Worm (Caenorhabditis elegans) whole organism, L1 larva: ENCODE data around the gene F32D8.13.
A peak's percentile ranks its signal among the peaks of the same experiment; 100 is the strongest.

Experiments used
- C16A3.4 ChIP-seq: fragments of 150-350 bp; optimal IDR thresholded peaks from 2 replicates; lab custom pipeline; 2014; ENCODE audit warnings: missing biosample characterization, missing genetic modification characterization
- C34B4.2 ChIP-seq: sonication (generic microtip); optimal IDR thresholded peaks from 2 replicates; lab custom pipeline; 2017; ENCODE audit warnings: mild to moderate bottlenecking, missing genetic modification characterization, missing compliant biosample characterization
- alr-1 ChIP-seq: fragments of 200-800 bp; sonication (Bioruptor generic); optimal IDR thresholded peaks from 2 replicates; lab custom pipeline; 2018; ENCODE audit warnings: borderline replicate concordance, mild to moderate bottlenecking, missing genetic modification characterization, missing compliant biosample characterization
- aly-2 ChIP-seq: fragments of 150-350 bp; optimal IDR thresholded peaks from 2 replicates; lab custom pipeline; 2014; ENCODE audit warnings: missing biosample characterization, missing genetic modification characterization
- ama-1 ChIP-seq: fragments of 150-350 bp; optimal IDR thresholded peaks from 2 replicates; lab custom pipeline; 2014
- ceh-63 ChIP-seq: fragments of 200-800 bp; sonication (Bioruptor generic); optimal IDR thresholded peaks from 2 replicates; lab custom pipeline; 2018; ENCODE audit warnings: mild to moderate bottlenecking, missing genetic modification characterization, missing compliant biosample characterization
- ceh-8 ChIP-seq: fragments of 200-800 bp; sonication (Bioruptor generic); optimal IDR thresholded peaks from 2 replicates; lab custom pipeline; 2018; ENCODE audit warnings: mild to moderate bottlenecking, missing genetic modification characterization, moderate library complexity, missing compliant biosample characterization
- ceh-88 ChIP-seq: fragments of 200-800 bp; sonication (Bioruptor generic); IDR thresholded peaks from 2 replicates; pipeline ENCODE4 v1.3.6; 2022; ENCODE audit warnings: missing genetic modification characterization, missing compliant biosample characterization
- dsc-1 ChIP-seq: sonication (generic microtip); optimal IDR thresholded peaks from 2 replicates; lab custom pipeline; 2016; ENCODE audit warnings: mild to moderate bottlenecking, missing genetic modification characterization, missing compliant biosample characterization
- efl-1 ChIP-seq, 4 experiments: fragments of 150-350 bp; optimal IDR thresholded peaks in 3 of 4; peaks in 1 of 4; 1 replicate in 1 of 4; 2 replicates in 3 of 4; lab custom pipeline; 2014; ENCODE audit warnings: missing biosample characterization in 2 of 4, missing genetic modification characterization in 2 of 4, missing genetic modification reagents in 2 of 4
- egl-13 ChIP-seq: sonication (generic microtip); optimal IDR thresholded peaks from 2 replicates; lab custom pipeline; 2016; ENCODE audit warnings: missing genotype, missing genetic modification reagents, missing genetic modification characterization, missing compliant biosample characterization
- elt-2 ChIP-seq: sonication (generic microtip); optimal IDR thresholded peaks from 2 replicates; lab custom pipeline; 2016; ENCODE audit warnings: missing genetic modification characterization, mild to moderate bottlenecking, inconsistent platforms, missing compliant biosample characterization, missing genetic modification reagents
- ets-5 ChIP-seq: fragments of 200-800 bp; sonication (Bioruptor generic); IDR thresholded peaks from 2 replicates; pipeline ENCODE4 v1.3.6; 2022; ENCODE audit warnings: missing genetic modification characterization, missing compliant biosample characterization
- fkh-8 ChIP-seq: sonication (generic microtip); optimal IDR thresholded peaks from 2 replicates; lab custom pipeline; 2016; ENCODE audit warnings: mild to moderate bottlenecking, missing genetic modification characterization, missing compliant biosample characterization
- hlh-4 ChIP-seq: sonication (generic microtip); optimal IDR thresholded peaks from 2 replicates; lab custom pipeline; 2016; ENCODE audit warnings: mild to moderate bottlenecking, missing genetic modification characterization, missing compliant biosample characterization
- hpl-2 ChIP-seq: fragments of 150-350 bp; optimal IDR thresholded peaks from 2 replicates; lab custom pipeline; 2014; ENCODE audit warnings: missing biosample characterization, missing genetic modification reagents, missing genetic modification characterization
- irx-1 ChIP-seq: sonication (generic microtip); optimal IDR thresholded peaks from 2 replicates; lab custom pipeline; 2016; ENCODE audit warnings: missing genetic modification characterization, missing compliant biosample characterization
- lin-14 ChIP-seq: fragments of 200-800 bp; sonication (Bioruptor generic); optimal IDR thresholded peaks from 2 replicates; lab custom pipeline; 2018; ENCODE audit warnings: mild to moderate bottlenecking, missing genetic modification characterization, moderate library complexity, missing compliant biosample characterization
- lin-35 ChIP-seq, 2 experiments: fragments of 150-350 bp; optimal IDR thresholded peaks; 2 replicates each; lab custom pipeline; 2014; ENCODE audit warnings: missing biosample characterization in 2 of 2, missing genetic modification characterization in 2 of 2, missing genetic modification reagents in 2 of 2
- lin-39 ChIP-seq: fragments of 150-350 bp; optimal IDR thresholded peaks from 2 replicates; lab custom pipeline; 2014; ENCODE audit warnings: missing biosample characterization, missing genetic modification reagents, missing genetic modification characterization
- lsy-2 ChIP-seq, 2 experiments: fragments of 150-350 bp; optimal IDR thresholded peaks; 2 replicates each; lab custom pipeline; 2014; ENCODE audit warnings: missing biosample characterization in 2 of 2, missing genetic modification characterization in 2 of 2
- mef-2 ChIP-seq: fragments of 150-350 bp; optimal IDR thresholded peaks from 2 replicates; lab custom pipeline; 2014; ENCODE audit warnings: missing biosample characterization, missing genetic modification characterization
- nhr-11 ChIP-seq: fragments of 150-350 bp; optimal IDR thresholded peaks from 2 replicates; lab custom pipeline; 2014; ENCODE audit warnings: missing biosample characterization, missing genetic modification characterization
- nhr-19 ChIP-seq: fragments of 200-800 bp; sonication (Bioruptor generic); conservative IDR thresholded peaks from 2 replicates; pipeline ENCODE4 v1.3.6; 2022; ENCODE audit warnings: missing genetic modification characterization, missing compliant biosample characterization
- nhr-47 ChIP-seq: sonication (generic microtip); optimal IDR thresholded peaks from 2 replicates; lab custom pipeline; 2016; ENCODE audit warnings: mild to moderate bottlenecking, missing genetic modification characterization, moderate library complexity, missing compliant biosample characterization
- nhr-71 ChIP-seq: sonication (generic microtip); optimal IDR thresholded peaks from 2 replicates; lab custom pipeline; 2016; ENCODE audit warnings: mild to moderate bottlenecking, missing genetic modification characterization, moderate library complexity, missing compliant biosample characterization
- nhr-84 ChIP-seq: sonication (generic microtip); optimal IDR thresholded peaks from 2 replicates; lab custom pipeline; 2017; ENCODE audit warnings: missing biosample characterization, missing genetic modification characterization
- nhr-85 ChIP-seq: sonication (generic microtip); peaks from one replicate; lab custom pipeline; 2016; ENCODE audit warnings: missing genetic modification characterization, inconsistent platforms, missing compliant biosample characterization
- nhr-90 ChIP-seq: sonication (generic microtip); optimal IDR thresholded peaks from 2 replicates; lab custom pipeline; 2016; ENCODE audit warnings: mild to moderate bottlenecking, missing genetic modification characterization, missing compliant biosample characterization; ENCODE audit not compliant: poor library complexity
- pag-3 ChIP-seq: sonication (generic microtip); optimal IDR thresholded peaks from 2 replicates; lab custom pipeline; 2017; ENCODE audit warnings: missing genetic modification characterization, mild to moderate bottlenecking, missing compliant biosample characterization, antibody characterized with exemption, borderline replicate concordance; ENCODE audit not compliant: insufficient read depth
- pax-3 ChIP-seq: fragments of 200-800 bp; sonication (Bioruptor generic); optimal IDR thresholded peaks from 2 replicates; lab custom pipeline; 2018; ENCODE audit warnings: mild to moderate bottlenecking, missing genetic modification characterization, moderate library complexity, missing compliant biosample characterization
- sptf-1 ChIP-seq: fragments of 150-350 bp; optimal IDR thresholded peaks from 2 replicates; lab custom pipeline; 2014; ENCODE audit warnings: missing biosample characterization, missing genetic modification characterization
- swsn-7 ChIP-seq: sonication (generic microtip); optimal IDR thresholded peaks from 2 replicates; lab custom pipeline; 2016; ENCODE audit warnings: missing genetic modification characterization, missing compliant biosample characterization
- tbx-2 ChIP-seq: sonication (generic microtip); optimal IDR thresholded peaks from 2 replicates; lab custom pipeline; 2016; ENCODE audit warnings: missing genetic modification characterization, missing compliant biosample characterization
- tlp-1 ChIP-seq: fragments of 150-350 bp; optimal IDR thresholded peaks from 2 replicates; lab custom pipeline; 2014; ENCODE audit warnings: missing biosample characterization, missing genetic modification characterization
- unc-30 ChIP-seq: sonication (generic microtip); optimal IDR thresholded peaks from 2 replicates; lab custom pipeline; 2017; ENCODE audit warnings: missing biosample characterization, missing genetic modification characterization
- unc-62 ChIP-seq: fragments of 150-350 bp; optimal IDR thresholded peaks from 2 replicates; lab custom pipeline; 2014; ENCODE audit warnings: missing biosample characterization, missing genetic modification reagents, missing genetic modification characterization
- unc-86 ChIP-seq: sonication (generic microtip); optimal IDR thresholded peaks from 2 replicates; lab custom pipeline; 2016; ENCODE audit warnings: missing genetic modification characterization, missing compliant biosample characterization
- unc-98 ChIP-seq: fragments of 200-800 bp; sonication (Bioruptor generic); IDR thresholded peaks from 2 replicates; pipeline ENCODE4 v1.3.6; 2022; ENCODE audit warnings: missing genetic modification characterization, missing compliant biosample characterization
- vab-15 ChIP-seq: sonication (generic microtip); optimal IDR thresholded peaks from 2 replicates; lab custom pipeline; 2017; ENCODE audit warnings: missing genotype, mild to moderate bottlenecking, missing genetic modification characterization, missing compliant biosample characterization
- xbp-1 ChIP-seq: sonication (generic microtip); optimal IDR thresholded peaks from 2 replicates; lab custom pipeline; 2016; ENCODE audit warnings: missing genetic modification characterization, missing compliant biosample characterization
- ztf-4 ChIP-seq: fragments of 150-350 bp; optimal IDR thresholded peaks from 2 replicates; lab custom pipeline; 2014; ENCODE audit warnings: missing biosample characterization, missing genetic modification characterization

F32D8.13 gene

DNA sequence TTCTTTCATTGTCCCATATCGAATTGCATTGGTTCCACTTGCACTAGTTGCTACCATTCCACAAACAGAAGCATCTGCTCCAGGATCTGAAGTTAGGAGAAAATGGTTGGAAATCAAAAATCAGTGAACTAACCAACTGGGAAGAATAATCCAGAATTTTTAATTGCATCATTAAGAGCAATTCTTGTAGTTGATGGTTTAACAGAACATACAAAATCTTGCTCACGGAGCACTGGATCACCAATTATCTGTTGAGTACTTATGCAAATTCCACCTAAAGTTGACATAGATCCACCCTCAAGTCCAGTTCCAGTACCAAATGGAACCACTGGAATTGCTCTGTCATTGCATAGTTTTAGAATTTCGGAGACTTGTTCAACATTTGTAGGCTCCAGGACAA, 6.6 kb downstream of the F32D8.13 start:
- TF ChIP-seq nhr-19 = peak; percentile 9; the same call in 1 of the 2 replicates
- no peak for TF ChIP-seq unc-86 (tag; lab: Kevin White, UChicago)
- TF ChIP-seq, all 84 proteins: peak for 1

- TF ChIP-seq efl-1 (optimal IDR thresholded peaks at IDR 0.05; lab: Kevin White, UChicago) = no peak
- TF ChIP-seq efl-1 (GFP tag; optimal IDR thresholded peaks at IDR 0.05 in 1 of 2; lab: Kevin White, UChicago) = peak in 1 of 2 experiments; percentile 83
- TF ChIP-seq egl-13 (tag; lab: Kevin White, UChicago) = no peak
These were observed 7.3 kb downstream of the F32D8.13 start, which contains the start of gene F32D8.11 for ce11 chrV:10889036-10889435. Gene F32D8.11 (minus strand): TSS chrV:10889136.

DNA sequence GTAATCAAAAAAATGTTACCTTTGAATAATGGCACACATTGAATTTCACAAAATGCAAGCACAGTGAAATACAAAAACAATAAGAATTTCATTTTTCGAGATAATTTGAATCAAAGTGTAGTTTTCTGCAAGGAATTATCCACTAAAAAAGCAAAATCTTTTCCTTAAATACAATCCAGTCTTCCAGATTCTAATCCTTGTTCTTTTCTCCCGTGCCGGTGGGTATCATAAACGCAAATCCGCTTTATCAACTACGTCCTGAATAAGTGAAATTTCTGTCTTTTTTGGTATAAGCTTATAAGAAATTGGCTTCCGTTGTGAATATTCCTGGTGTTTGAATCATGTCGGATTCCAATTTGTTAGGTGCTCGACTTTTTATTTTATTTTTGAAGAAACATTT, 8.2 kb downstream of the F32D8.13 start:
- peak; percentile 56 for TF ChIP-seq dsc-1 (tag; lab: Kevin White, UChicago)
- TF ChIP-seq aly-2 = peak; percentile 48
- no peak for TF ChIP-seq unc-30 (tag; lab: Kevin White, UChicago)
- TF ChIP-seq lin-39 (tag; lab: Kevin White, UChicago) = no peak
- no peak for TF ChIP-seq unc-98
- TF ChIP-seq swsn-7 (tag; lab: Kevin White, UChicago) = no peak
- no peak for TF ChIP-seq C34B4.2 (tag; lab: Kevin White, UChicago)

ce11 chrV:10887564-10887963, 8.8 kb downstream of the F32D8.13 start:
- TF ChIP-seq unc-62 (GFP tag; lab: Kevin White, UChicago) (no peak), pax-3 (tag; lab: Kevin White, UChicago) (no peak), efl-1 (optimal IDR thresholded peaks at IDR 0.05; lab: Kevin White, UChicago) (no peak), efl-1 (GFP tag; optimal IDR thresholded peaks at IDR 0.05 in 1 of 2; lab: Kevin White, UChicago) (peak in 1 of 2 experiments; percentile 89), lin-14 (GFP tag; lab: Kevin White, UChicago) (no peak), nhr-71 (tag; lab: Kevin White, UChicago) (peak; percentile 34), pag-3 (no peak), unc-86 (tag; lab: Kevin White, UChicago) (no peak), nhr-47 (peak; percentile 6), hlh-4 (tag; lab: Kevin White, UChicago) (no peak), hpl-2 (GFP tag; lab: Kevin White, UChicago) (no peak), unc-30 (tag; lab: Kevin White, UChicago) (no peak), elt-2 (tag; lab: Kevin White, UChicago) (no peak), vab-15 (tag; lab: Kevin White, UChicago) (no peak), xbp-1 (tag; lab: Kevin White, UChicago) (no peak), ceh-63 (GFP tag; lab: Kevin White, UChicago) (no peak), tbx-2 (tag; lab: Kevin White, UChicago) (no peak), nhr-90 (tag; lab: Kevin White, UChicago) (peak; percentile 28), fkh-8 (no peak), alr-1 (tag; lab: Kevin White, UChicago) (no peak), ztf-4 (no peak), lsy-2 (tag; optimal IDR thresholded peaks at IDR 0.05; lab: Kevin White, UChicago) (peak in 1 of 2 experiments; percentile 3), egl-13 (tag; lab: Kevin White, UChicago) (no peak), ets-5 (GFP tag; lab: Robert Waterston, UW) (no peak), mef-2 (tag; lab: Kevin White, UChicago) (no peak), ceh-88 (GFP tag; lab: Robert Waterston, UW) (no peak), aly-2 (no peak), tlp-1 (tag; lab: Kevin White, UChicago) (no peak), sptf-1 (tag; lab: Kevin White, UChicago) (no peak), nhr-11 (tag; lab: Kevin White, UChicago) (no peak), nhr-19 (no peak), lin-35 (GFP tag; optimal IDR thresholded peaks at IDR 0.05; lab: Kevin White, UChicago) (peak in 1 of 2 experiments; percentile 9), ceh-8 (GFP tag; lab: Kevin White, UChicago) (no peak), nhr-85 (tag; lab: Kevin White, UChicago) (peak; percentile 30), C16A3.4 (tag; lab: Kevin White, UChicago) (peak; percentile 49), lin-39 (tag; lab: Kevin White, UChicago) (no peak), nhr-84 (tag; lab: Kevin White, UChicago) (no peak), irx-1 (no peak), ama-1 (lab: Kevin White, UChicago) (peak; percentile 15), unc-98 (no peak)
